Worm (Caenorhabditis elegans) whole organism, late embryonic: Measurements from ENCODE around the gene F49C5.16.

ENCODE experiments used
- C08G9.2 ChIP-seq: sonication (generic microtip); optimal IDR thresholded peaks from 2 replicates; lab custom pipeline; 2016; ENCODE audit warnings: mild to moderate bottlenecking, missing genetic modification characterization, moderate library complexity, missing compliant biosample characterization
- ceh-30 ChIP-seq: fragments of 150-350 bp; optimal IDR thresholded peaks from 2 replicates; lab custom pipeline; 2014; ENCODE audit warnings: missing biosample characterization, missing genetic modification characterization
- che-1 ChIP-seq: sonication (generic microtip); optimal IDR thresholded peaks from 2 replicates; lab custom pipeline; 2016; ENCODE audit warnings: mild to moderate bottlenecking, missing genetic modification characterization, missing compliant biosample characterization
- dve-1 ChIP-seq: sonication (generic microtip); optimal IDR thresholded peaks from 2 replicates; lab custom pipeline; 2017; ENCODE audit warnings: antibody characterized with exemption, mild to moderate bottlenecking, missing genetic modification characterization, missing compliant biosample characterization
- pag-3 ChIP-seq: sonication (generic microtip); optimal IDR thresholded peaks from 2 replicates; lab custom pipeline; 2016; ENCODE audit warnings: missing compliant biosample characterization, missing genetic modification characterization, borderline replicate concordance
- pha-4 ChIP-seq: fragments of 150-350 bp; optimal IDR thresholded peaks from 2 replicates; lab custom pipeline; 2018; ENCODE audit warnings: missing biosample characterization, missing genetic modification reagents, missing genetic modification characterization
- tbx-7 ChIP-seq: sonication (generic microtip); optimal IDR thresholded peaks from 2 replicates; lab custom pipeline; 2016; ENCODE audit warnings: missing genotype, missing genetic modification characterization, missing compliant biosample characterization

- no peak for TF ChIP-seq dve-1
- no peak for TF ChIP-seq ceh-30
- no peak for TF ChIP-seq pag-3 (tag; lab: Kevin White, UChicago)
- no peak for TF ChIP-seq C08G9.2
- no peak for TF ChIP-seq pha-4 (tag; lab: Kevin White, UChicago)
- no peak for TF ChIP-seq che-1
- TF ChIP-seq tbx-7 (tag; lab: Kevin White, UChicago) = no peak
Observed at ce11 chrII:12525526-12525925, 22.1 kb upstream of the F49C5.16 start, which contains the start of gene srx-118.
